Worm (Caenorhabditis elegans): ENCODE results near the gene asp-6.

ce11 chrV:8306366-8306765, 37.6 kb upstream of the asp-6 start, which contains the start of gene W02D7.8:
- TF ChIP-seq him-1 (tag; optimal IDR thresholded peaks at IDR 0.05) (no peak), nfyb-1 (GFP tag; IDR thresholded peaks at IDR 0.05) (no peak), T26A5.8 (tag; optimal IDR thresholded peaks at IDR 0.05) (no peak), ceh-58 (GFP tag; IDR thresholded peaks at IDR 0.05) (no peak), hlh-12 (tag; optimal IDR thresholded peaks at IDR 0.05) (no peak), ztf-28 (GFP tag; IDR thresholded peaks at IDR 0.05) (no peak), ZK185.1 (tag; optimal IDR thresholded peaks at IDR 0.05; ENCODE audit: poor library complexity, severe bottlenecking) (no peak), chd-7 (tag; optimal IDR thresholded peaks at IDR 0.05) (no peak)

Measured in whole organism, young adult.